Worm (Caenorhabditis elegans) whole organism, young adult: ENCODE data around the gene T26E4.9.
"Not testable (repeated sequence)": the region's sequence is repeated elsewhere in the genome, so short reads cannot be mapped to it uniquely, and the experiment has no call there.

Source experiments
- B0035.1 ChIP-seq: sonication (generic microtip); optimal IDR thresholded peaks from 2 replicates; lab custom pipeline; 2016; ENCODE audit warnings: missing genetic modification characterization, mild to moderate bottlenecking, missing compliant biosample characterization, missing genotype, missing genetic modification reagents
- F22D6.2 ChIP-seq: sonication (generic microtip); optimal IDR thresholded peaks from 2 replicates; lab custom pipeline; 2016; ENCODE audit warnings: mild to moderate bottlenecking, missing genetic modification characterization, missing compliant biosample characterization
- F23B12.7 ChIP-seq: sonication (generic microtip); optimal IDR thresholded peaks from 2 replicates; lab custom pipeline; 2017; ENCODE audit warnings: missing genetic modification characterization, mild to moderate bottlenecking, missing compliant biosample characterization, antibody characterized with exemption, moderate library complexity; ENCODE audit not compliant: insufficient read depth
- F39B2.1 ChIP-seq: fragments of 200-800 bp; sonication (Bioruptor generic); IDR thresholded peaks from 2 replicates; pipeline ENCODE4 v1.3.6; 2022; ENCODE audit warnings: missing genetic modification reagents, missing genetic modification characterization, missing compliant biosample characterization
- F49E8.2 ChIP-seq: sonication (generic microtip); optimal IDR thresholded peaks from 3 replicates; lab custom pipeline; 2017; ENCODE audit warnings: missing genetic modification characterization, mild to moderate bottlenecking, missing compliant biosample characterization, antibody characterized with exemption, moderate library complexity; ENCODE audit not compliant: insufficient read depth
- K12H6.12 ChIP-seq: fragments of 200-800 bp; sonication (Bioruptor generic); optimal IDR thresholded peaks from 2 replicates; lab custom pipeline; 2018; ENCODE audit warnings: mild to moderate bottlenecking, missing genetic modification characterization, missing compliant biosample characterization
- T07F8.4 ChIP-seq: sonication (generic microtip); optimal IDR thresholded peaks from 2 replicates; lab custom pipeline; 2016; ENCODE audit warnings: mild to moderate bottlenecking, missing genetic modification characterization, moderate library complexity, missing compliant biosample characterization
- Y79H2A.3 ChIP-seq: fragments of 200-800 bp; sonication (Bioruptor generic); conservative IDR thresholded peaks from 2 replicates; pipeline ENCODE4 v1.3.6; 2022; ENCODE audit warnings: missing genetic modification reagents, missing genetic modification characterization, missing compliant biosample characterization
- Y95B8A.8 ChIP-seq: fragments of 200-800 bp; sonication (Bioruptor generic); IDR thresholded peaks from 2 replicates; pipeline ENCODE4 v1.3.6; 2022; ENCODE audit warnings: missing genetic modification reagents, missing genetic modification characterization, missing compliant biosample characterization
- akir-1 ChIP-seq: fragments of 200-800 bp; sonication (Bioruptor generic); optimal IDR thresholded peaks from 2 replicates; lab custom pipeline; 2018; ENCODE audit warnings: mild to moderate bottlenecking, missing genetic modification characterization, moderate library complexity, missing compliant biosample characterization
- aptf-2 ChIP-seq: fragments of 200-800 bp; sonication (Bioruptor generic); conservative IDR thresholded peaks from 2 replicates; pipeline ENCODE4 v1.3.6; 2022; ENCODE audit warnings: missing genetic modification reagents, missing genetic modification characterization, missing compliant biosample characterization
- athp-1 ChIP-seq: sonication (generic microtip); optimal IDR thresholded peaks from 2 replicates; lab custom pipeline; 2017; ENCODE audit warnings: mild to moderate bottlenecking, missing genetic modification characterization, missing compliant biosample characterization
- attf-6 ChIP-seq: fragments of 200-800 bp; sonication (Bioruptor generic); IDR thresholded peaks from 2 replicates; pipeline ENCODE4 v1.3.6; 2022; ENCODE audit warnings: missing genetic modification reagents, missing genetic modification characterization, missing compliant biosample characterization
- ceh-58 ChIP-seq: fragments of 200-800 bp; sonication (Bioruptor generic); IDR thresholded peaks from 2 replicates; pipeline ENCODE4 v1.3.6; 2022; ENCODE audit warnings: missing genetic modification characterization, missing compliant biosample characterization
- ceh-91 ChIP-seq: fragments of 200-800 bp; sonication (Bioruptor generic); IDR thresholded peaks from 2 replicates; pipeline ENCODE4 v1.3.6; 2022; ENCODE audit warnings: missing genetic modification reagents, missing genetic modification characterization, missing compliant biosample characterization
- die-1 ChIP-seq: sonication (generic microtip); optimal IDR thresholded peaks from 2 replicates; lab custom pipeline; 2016; ENCODE audit warnings: missing genotype, mild to moderate bottlenecking, missing genetic modification characterization, missing compliant biosample characterization
- egrh-3 ChIP-seq: fragments of 200-800 bp; sonication (Bioruptor generic); IDR thresholded peaks from 2 replicates; pipeline ENCODE4 v1.3.6; 2022; ENCODE audit warnings: missing genetic modification reagents, missing genetic modification characterization, missing compliant biosample characterization
- let-607 ChIP-seq, 2 experiments: fragments of 200-800 bp in 1 of 2; sonication (Bioruptor generic) in 1 of 2; sonication (generic microtip) in 1 of 2; optimal IDR thresholded peaks; 2 replicates each; lab custom pipeline; 2016 to 2018; ENCODE audit warnings: mild to moderate bottlenecking in 2 of 2, missing compliant biosample characterization in 2 of 2, missing genetic modification characterization in 2 of 2, moderate library complexity in 2 of 2, missing genotype in 1 of 2
- lin-35 ChIP-seq, 3 experiments: fragments of 150-350 bp in 2 of 3; sonication (generic microtip) in 1 of 3; optimal IDR thresholded peaks; 2 replicates each; lab custom pipeline; 2014 to 2018; ENCODE audit warnings: missing biosample characterization in 3 of 3, missing genetic modification characterization in 3 of 3, missing genetic modification reagents in 3 of 3
- madf-8 ChIP-seq: fragments of 200-800 bp; sonication (Bioruptor generic); conservative IDR thresholded peaks from 2 replicates; pipeline ENCODE4 v1.3.6; 2022; ENCODE audit warnings: missing genetic modification reagents, missing genetic modification characterization, missing compliant biosample characterization
- mes-4 ChIP-seq: sonication (generic microtip); optimal IDR thresholded peaks from 2 replicates; lab custom pipeline; 2016; ENCODE audit warnings: missing genotype, missing genetic modification characterization, missing compliant biosample characterization
- nfya-1 ChIP-seq: sonication (generic microtip); optimal IDR thresholded peaks from 2 replicates; lab custom pipeline; 2017; ENCODE audit warnings: antibody characterized with exemption, missing compliant biosample characterization, missing genetic modification characterization, borderline replicate concordance; ENCODE audit not compliant: insufficient read depth
- nfyb-1 ChIP-seq: fragments of 200-800 bp; sonication (Bioruptor generic); IDR thresholded peaks from 2 replicates; pipeline ENCODE4 v1.3.6; 2022; ENCODE audit warnings: missing genetic modification reagents, missing genetic modification characterization, missing compliant biosample characterization
- nhr-179 ChIP-seq: sonication (generic microtip); optimal IDR thresholded peaks from 2 replicates; lab custom pipeline; 2016; ENCODE audit warnings: mild to moderate bottlenecking, missing genetic modification characterization, missing compliant biosample characterization
- repo-1 ChIP-seq: sonication (generic microtip); optimal IDR thresholded peaks from 2 replicates; lab custom pipeline; 2017; ENCODE audit warnings: mild to moderate bottlenecking, missing genetic modification characterization, missing compliant biosample characterization
- sea-2 ChIP-seq: fragments of 200-800 bp; sonication (Bioruptor generic); IDR thresholded peaks from 2 replicates; pipeline ENCODE4 v1.3.6; 2022; ENCODE audit warnings: missing genetic modification characterization, missing compliant biosample characterization
- somi-1 ChIP-seq: fragments of 200-800 bp; sonication (Bioruptor generic); optimal IDR thresholded peaks from 2 replicates; lab custom pipeline; 2018; ENCODE audit warnings: mild to moderate bottlenecking, missing genetic modification characterization, missing compliant biosample characterization
- unc-130 ChIP-seq: sonication (generic microtip); optimal IDR thresholded peaks from 2 replicates; lab custom pipeline; 2016; ENCODE audit warnings: missing genetic modification reagents, missing genetic modification characterization, missing compliant biosample characterization
- unc-62 ChIP-seq: fragments of 150-350 bp; optimal IDR thresholded peaks from 2 replicates; lab custom pipeline; 2014; ENCODE audit warnings: missing biosample characterization, missing genetic modification reagents, missing genetic modification characterization
- zfh-2 ChIP-seq: fragments of 200-800 bp; sonication (Bioruptor generic); conservative IDR thresholded peaks from 2 replicates; pipeline ENCODE4 v1.3.6; 2022; ENCODE audit warnings: missing genetic modification reagents, missing genetic modification characterization, missing compliant biosample characterization

T26E4.9 gene

ce11 chrV:15802623-15803022 is at the start of gene T26E4.9:
Gene T26E4.9 (minus strand): TSS chrV:15802723.
- not testable (repeated sequence) for TF ChIP-seq egrh-3; F22D6.2; nfya-1 (tag; lab: Kevin White, UChicago)
- TF ChIP-seq, all 124 proteins: peak for 0; not testable (repeated sequence) for 124

- not testable (repeated sequence) for TF ChIP-seq somi-1 (GFP tag; lab: Kevin White, UChicago); nhr-179 (tag; lab: Kevin White, UChicago); die-1 (tag; lab: Kevin White, UChicago)
- TF ChIP-seq, all 124 proteins: peak for 0; not testable (repeated sequence) for 124
Observed at ce11 chrV:15850276-15850811, 47.8 kb upstream of the T26E4.9 start, which contains the start of gene srh-147. Gene srh-147 (minus strand): TSS chrV:15850326.

ce11 chrV:15841095-15841494 is 38.6 kb upstream of the T26E4.9 start, which contains the start of gene srh-149:
Gene srh-149 (minus strand): TSS chrV:15841195.
- TF ChIP-seq repo-1 (no peak), lin-35 (GFP tag; optimal IDR thresholded peaks at IDR 0.05; lab: Kevin White, UChicago) (no peak), let-607 (tag; optimal IDR thresholded peaks at IDR 0.05; lab: Kevin White, UChicago) (no peak)

- no peak for TF ChIP-seq mes-4
- TF ChIP-seq madf-8 (GFP tag; lab: Robert Waterston, UW): no peak
- no peak for TF ChIP-seq Y95B8A.8
- TF ChIP-seq F39B2.1: no peak
Observed at ce11 chrV:15833622-15834021, 31.1 kb upstream of the T26E4.9 start, which contains the start of gene srbc-54. Gene srbc-54 (minus strand): TSS chrV:15833722.

ce11 chrV:15831586-15831985 is 29.1 kb upstream of the T26E4.9 start, which contains the start of gene srbc-56:
Gene srbc-56 (minus strand): TSS chrV:15831686.
- TF ChIP-seq sea-2 (no peak), attf-6 (GFP tag; lab: Robert Waterston, UW) (no peak), F23B12.7 (no peak), unc-62 (GFP tag; lab: Kevin White, UChicago) (no peak), athp-1 (no peak), B0035.1 (no peak), T07F8.4 (tag; lab: Kevin White, UChicago) (no peak), K12H6.12 (tag; lab: Kevin White, UChicago) (no peak), unc-130 (no peak), aptf-2 (GFP tag; lab: Robert Waterston, UW) (no peak), nfyb-1 (GFP tag; lab: Robert Waterston, UW) (no peak), F49E8.2 (tag; lab: Kevin White, UChicago) (no peak), Y79H2A.3 (GFP tag; lab: Robert Waterston, UW) (no peak), ceh-58 (GFP tag; lab: Robert Waterston, UW) (no peak), madf-8 (GFP tag; lab: Robert Waterston, UW) (no peak), ceh-91 (GFP tag; lab: Robert Waterston, UW) (no peak), akir-1 (GFP tag; lab: Kevin White, UChicago) (no peak), zfh-2 (GFP tag; lab: Robert Waterston, UW) (no peak)
